Worm (Caenorhabditis elegans) whole organism, young adult: Measurements from ENCODE around the gene ndx-6.
A peak's percentile ranks its signal among the peaks of the same experiment; 100 is the strongest.
"Not testable (repeated sequence)": the region's sequence is repeated elsewhere in the genome, so short reads cannot be mapped to it uniquely, and the experiment has no call there.

Experiments
- B0261.1 ChIP-seq: sonication (generic microtip); optimal IDR thresholded peaks from 2 replicates; lab custom pipeline; 2016; ENCODE audit warnings: mild to moderate bottlenecking, missing genetic modification characterization, moderate library complexity, missing compliant biosample characterization
- C06A6.2 ChIP-seq: fragments of 200-800 bp; sonication (Bioruptor generic); conservative IDR thresholded peaks from 2 replicates; pipeline ENCODE4 v1.3.6; 2022; ENCODE audit warnings: missing genetic modification characterization, missing compliant biosample characterization
- C17E4.6 ChIP-seq: fragments of 200-800 bp; sonication (Bioruptor generic); IDR thresholded peaks from 2 replicates; pipeline ENCODE4 v1.3.6; 2022; ENCODE audit warnings: missing genetic modification reagents, missing genetic modification characterization, missing compliant biosample characterization
- D2030.7 ChIP-seq: fragments of 200-800 bp; sonication (Bioruptor generic); IDR thresholded peaks from 2 replicates; pipeline ENCODE4 v1.3.6; 2022; ENCODE audit warnings: missing genetic modification reagents, missing genetic modification characterization, missing compliant biosample characterization
- F22D6.2 ChIP-seq: sonication (generic microtip); optimal IDR thresholded peaks from 2 replicates; lab custom pipeline; 2016; ENCODE audit warnings: mild to moderate bottlenecking, missing genetic modification characterization, missing compliant biosample characterization
- F33H1.4 ChIP-seq: fragments of 200-800 bp; sonication (Bioruptor generic); IDR thresholded peaks from 2 replicates; pipeline ENCODE4 v1.3.6; 2022; ENCODE audit warnings: missing genetic modification reagents, missing genetic modification characterization, missing compliant biosample characterization
- F37B4.10 ChIP-seq: fragments of 200-800 bp; sonication (Bioruptor generic); IDR thresholded peaks from 2 replicates; pipeline ENCODE4 v1.3.6; 2022; ENCODE audit warnings: missing genetic modification characterization, missing compliant biosample characterization
- F52B5.7 ChIP-seq: sonication (generic microtip); optimal IDR thresholded peaks from 2 replicates; lab custom pipeline; 2016; ENCODE audit warnings: mild to moderate bottlenecking, missing genetic modification characterization, missing compliant biosample characterization
- K11D2.4 ChIP-seq: fragments of 200-800 bp; sonication (Bioruptor generic); IDR thresholded peaks from 2 replicates; pipeline ENCODE4 v1.3.6; 2022; ENCODE audit warnings: missing genetic modification reagents, missing genetic modification characterization, missing compliant biosample characterization
- K12H6.12 ChIP-seq: fragments of 200-800 bp; sonication (Bioruptor generic); optimal IDR thresholded peaks from 2 replicates; lab custom pipeline; 2018; ENCODE audit warnings: mild to moderate bottlenecking, missing genetic modification characterization, missing compliant biosample characterization
- T07F8.4 ChIP-seq: sonication (generic microtip); optimal IDR thresholded peaks from 2 replicates; lab custom pipeline; 2016; ENCODE audit warnings: mild to moderate bottlenecking, missing genetic modification characterization, moderate library complexity, missing compliant biosample characterization
- Y53G8AR.9 ChIP-seq: fragments of 200-800 bp; sonication (Bioruptor generic); conservative IDR thresholded peaks from 2 replicates; pipeline ENCODE4 v1.3.6; 2022; ENCODE audit warnings: missing genetic modification reagents, missing genetic modification characterization, missing compliant biosample characterization
- Y95B8A.8 ChIP-seq: fragments of 200-800 bp; sonication (Bioruptor generic); IDR thresholded peaks from 2 replicates; pipeline ENCODE4 v1.3.6; 2022; ENCODE audit warnings: missing genetic modification reagents, missing genetic modification characterization, missing compliant biosample characterization
- ama-1 ChIP-seq, 3 experiments: fragments of 150-350 bp in 1 of 3; sonication (generic microtip) in 2 of 3; optimal IDR thresholded peaks; 2 replicates each; lab custom pipeline; 2014 to 2018; ENCODE audit warnings: missing biosample characterization in 2 of 3, missing genetic modification characterization in 2 of 3, missing genetic modification reagents in 2 of 3
- attf-6 ChIP-seq: fragments of 200-800 bp; sonication (Bioruptor generic); IDR thresholded peaks from 2 replicates; pipeline ENCODE4 v1.3.6; 2022; ENCODE audit warnings: missing genetic modification reagents, missing genetic modification characterization, missing compliant biosample characterization
- cebp-1 ChIP-seq, 2 experiments: fragments of 200-800 bp in 1 of 2; sonication (Bioruptor generic) in 1 of 2; sonication (generic microtip) in 1 of 2; IDR thresholded peaks in 1 of 2; optimal IDR thresholded peaks in 1 of 2; 2 replicates each; pipeline versions ENCODE4 v1.3.6 to Lab custom; 2017 to 2022; ENCODE audit warnings: missing compliant biosample characterization in 2 of 2, missing genetic modification characterization in 2 of 2, mild to moderate bottlenecking in 1 of 2, missing genetic modification reagents in 1 of 2, moderate library complexity in 1 of 2
- ceh-100 ChIP-seq: fragments of 200-800 bp; sonication (Bioruptor generic); IDR thresholded peaks from 2 replicates; pipeline ENCODE4 v1.3.6; 2022; ENCODE audit warnings: missing genetic modification reagents, missing genetic modification characterization, missing compliant biosample characterization
- ceh-27 ChIP-seq: fragments of 200-800 bp; sonication (Bioruptor generic); optimal IDR thresholded peaks from 2 replicates; lab custom pipeline; 2018; ENCODE audit warnings: mild to moderate bottlenecking, missing genetic modification characterization, moderate library complexity, missing compliant biosample characterization
- chd-7 ChIP-seq: sonication (generic microtip); optimal IDR thresholded peaks from 2 replicates; lab custom pipeline; 2016; ENCODE audit warnings: mild to moderate bottlenecking, missing genetic modification characterization, moderate library complexity, missing compliant biosample characterization
- dox-1 ChIP-seq: fragments of 200-800 bp; sonication (Bioruptor generic); IDR thresholded peaks from 2 replicates; pipeline ENCODE4 v1.3.6; 2022; ENCODE audit warnings: missing genetic modification reagents, missing genetic modification characterization, missing compliant biosample characterization
- egl-18 ChIP-seq: fragments of 200-800 bp; sonication (Bioruptor generic); IDR thresholded peaks from 2 replicates; pipeline ENCODE4 v1.3.6; 2022; ENCODE audit warnings: missing genetic modification reagents, missing genetic modification characterization, missing compliant biosample characterization
- egl-44 ChIP-seq: fragments of 200-800 bp; sonication (Bioruptor generic); IDR thresholded peaks from 2 replicates; pipeline ENCODE4 v1.3.6; 2022; ENCODE audit warnings: missing genetic modification reagents, missing genetic modification characterization, missing compliant biosample characterization
- egrh-3 ChIP-seq: fragments of 200-800 bp; sonication (Bioruptor generic); IDR thresholded peaks from 2 replicates; pipeline ENCODE4 v1.3.6; 2022; ENCODE audit warnings: missing genetic modification reagents, missing genetic modification characterization, missing compliant biosample characterization
- ekl-4 ChIP-seq: fragments of 200-800 bp; sonication (Bioruptor generic); IDR thresholded peaks from 2 replicates; pipeline ENCODE4 v1.3.6; 2022; ENCODE audit warnings: missing genetic modification reagents, missing genetic modification characterization, missing compliant biosample characterization
- gei-17 ChIP-seq: fragments of 200-800 bp; sonication (Bioruptor generic); optimal IDR thresholded peaks from 2 replicates; lab custom pipeline; 2018; ENCODE audit warnings: mild to moderate bottlenecking, missing genetic modification characterization, missing compliant biosample characterization
- hmg-1.2 ChIP-seq: fragments of 200-800 bp; sonication (Bioruptor generic); IDR thresholded peaks from 2 replicates; pipeline ENCODE4 v1.3.6; 2022; ENCODE audit warnings: missing genetic modification reagents, missing genetic modification characterization, missing compliant biosample characterization
- lag-1 ChIP-seq: fragments of 200-800 bp; sonication (Bioruptor generic); IDR thresholded peaks from 2 replicates; pipeline ENCODE4 v1.3.6; 2022; ENCODE audit warnings: missing genetic modification reagents, missing genetic modification characterization, missing compliant biosample characterization
- lin-26 ChIP-seq: fragments of 200-800 bp; sonication (Bioruptor generic); IDR thresholded peaks from 2 replicates; pipeline ENCODE4 v1.3.6; 2022; ENCODE audit warnings: missing genetic modification reagents, missing genetic modification characterization, missing compliant biosample characterization
- madf-10 ChIP-seq: sonication (generic microtip); optimal IDR thresholded peaks from 2 replicates; lab custom pipeline; 2016; ENCODE audit warnings: mild to moderate bottlenecking, missing genetic modification characterization, missing compliant biosample characterization
- madf-3 ChIP-seq: fragments of 200-800 bp; sonication (Bioruptor generic); IDR thresholded peaks from 2 replicates; pipeline ENCODE4 v1.3.6; 2022; ENCODE audit warnings: missing genetic modification reagents, missing genetic modification characterization, missing compliant biosample characterization
- madf-6 ChIP-seq: fragments of 200-800 bp; sonication (Bioruptor generic); IDR thresholded peaks from 2 replicates; pipeline ENCODE4 v1.3.6; 2022; ENCODE audit warnings: missing genetic modification reagents, missing genetic modification characterization, missing compliant biosample characterization
- mcd-1 ChIP-seq: fragments of 200-800 bp; sonication (Bioruptor generic); IDR thresholded peaks from 2 replicates; pipeline ENCODE4 v1.3.6; 2022; ENCODE audit warnings: missing genetic modification reagents, missing genetic modification characterization, missing compliant biosample characterization
- mel-28 ChIP-seq: sonication (generic microtip); optimal IDR thresholded peaks from 2 replicates; lab custom pipeline; 2016; ENCODE audit warnings: borderline replicate concordance, mild to moderate bottlenecking, missing genetic modification characterization, missing compliant biosample characterization
- nfya-1 ChIP-seq: sonication (generic microtip); optimal IDR thresholded peaks from 2 replicates; lab custom pipeline; 2017; ENCODE audit warnings: antibody characterized with exemption, missing compliant biosample characterization, missing genetic modification characterization, borderline replicate concordance; ENCODE audit not compliant: insufficient read depth
- nfyb-1 ChIP-seq: fragments of 200-800 bp; sonication (Bioruptor generic); IDR thresholded peaks from 2 replicates; pipeline ENCODE4 v1.3.6; 2022; ENCODE audit warnings: missing genetic modification reagents, missing genetic modification characterization, missing compliant biosample characterization
- nhr-80 ChIP-seq: sonication (generic microtip); optimal IDR thresholded peaks from 2 replicates; lab custom pipeline; 2016; ENCODE audit warnings: missing genetic modification characterization, missing compliant biosample characterization
- pbrm-1 ChIP-seq: fragments of 200-800 bp; sonication (Bioruptor generic); IDR thresholded peaks from 2 replicates; pipeline ENCODE4 v1.3.6; 2022; ENCODE audit warnings: missing genetic modification reagents, missing genetic modification characterization, missing compliant biosample characterization
- tbp1 ChIP-seq: fragments of 200-800 bp; sonication (Bioruptor generic); optimal IDR thresholded peaks from 2 replicates; lab custom pipeline; 2018; ENCODE audit warnings: mild to moderate bottlenecking, missing genetic modification characterization, missing compliant biosample characterization
- unc-62 ChIP-seq: fragments of 150-350 bp; optimal IDR thresholded peaks from 2 replicates; lab custom pipeline; 2014; ENCODE audit warnings: missing biosample characterization, missing genetic modification reagents, missing genetic modification characterization
- ztf-6 ChIP-seq: fragments of 200-800 bp; sonication (Bioruptor generic); IDR thresholded peaks from 2 replicates; pipeline ENCODE4 v1.3.6; 2022; ENCODE audit warnings: missing genetic modification reagents, missing genetic modification characterization, missing compliant biosample characterization

The ndx-6 gene

DNA sequence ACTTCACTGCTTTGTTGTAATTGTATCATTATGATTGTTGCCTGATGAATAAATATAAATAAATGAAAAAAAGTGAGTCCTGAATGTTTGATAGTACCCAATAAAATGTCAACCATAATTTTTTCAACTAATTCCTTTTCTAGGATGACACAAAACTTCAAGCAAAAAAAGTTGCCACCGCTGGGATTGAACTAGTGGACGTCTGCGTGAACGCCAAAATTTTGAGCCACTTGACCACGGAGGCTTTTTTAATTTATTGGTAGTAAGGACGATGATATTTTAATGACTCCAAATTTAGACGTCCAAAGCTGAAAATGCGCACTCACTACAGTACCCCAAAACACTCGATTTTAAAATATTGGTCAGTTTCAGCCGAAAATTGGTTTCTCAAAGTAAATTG lies 36.0 kb downstream of the ndx-6 start (continued):
- TF ChIP-seq madf-10 (tag; lab: Kevin White, UChicago) (peak; percentile 28), madf-6 (GFP tag; lab: Robert Waterston, UW) (peak; percentile 72), nhr-80 (tag; lab: Kevin White, UChicago) (no peak), attf-6 (GFP tag; lab: Robert Waterston, UW) (peak; percentile 69), F52B5.7 (peak; percentile 92), K12H6.12 (tag; lab: Kevin White, UChicago) (no peak), F37B4.10 (0 out of 2 replicates have a peak, but pooled peaks have one; percentile 66), lag-1 (GFP tag; lab: Robert Waterston, UW) (no peak), tbp1 (peak; percentile 91), C06A6.2 (GFP tag; lab: Robert Waterston, UW) (peak; percentile 50; the same call in 1 of the 2 replicates), chd-7 (peak; percentile 76)

DNA sequence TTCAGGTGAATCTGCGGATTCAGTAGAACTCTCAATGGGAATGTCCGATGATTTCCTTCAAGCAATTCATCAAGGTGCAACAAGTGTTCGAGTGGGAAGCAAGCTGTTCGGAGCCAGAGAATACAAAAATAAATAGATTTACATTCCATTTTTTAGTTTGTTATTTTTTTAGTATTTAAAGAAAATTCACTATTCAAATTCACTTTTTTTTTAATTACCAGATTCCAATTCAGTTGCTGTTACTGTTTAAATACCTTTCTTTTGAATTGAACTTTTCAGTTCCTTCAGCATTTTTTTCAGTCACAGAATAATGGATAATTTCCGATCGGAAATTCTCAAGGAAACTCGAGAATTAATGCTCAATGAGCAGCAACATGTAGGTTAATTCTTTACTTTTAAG lies 37.9 kb downstream of the ndx-6 start, which contains the start of gene F09E5.7:
Gene F09E5.7, plus strand, starts transcription at position 301 of the 400 bp plus-strand sequence.
- no peak for TF ChIP-seq ztf-6
- TF ChIP-seq ama-1 (optimal IDR thresholded peaks at IDR 0.05; lab: Kevin White, UChicago), result no peak
- TF ChIP-seq ama-1 (GFP tag; optimal IDR thresholded peaks at IDR 0.05; lab: Kevin White, UChicago), result no peak
- TF ChIP-seq nfya-1 (tag; lab: Kevin White, UChicago), result no peak
- no peak for TF ChIP-seq madf-3 (GFP tag; lab: Robert Waterston, UW)
- no peak for TF ChIP-seq gei-17 (GFP tag; lab: Kevin White, UChicago)
- TF ChIP-seq egl-18 (GFP tag; lab: Robert Waterston, UW), result no peak
- TF ChIP-seq egl-44 (GFP tag; lab: Robert Waterston, UW), result no peak
- TF ChIP-seq ceh-27 (GFP tag; lab: Kevin White, UChicago), result no peak
- no peak for TF ChIP-seq B0261.1 (tag; lab: Kevin White, UChicago)
- TF ChIP-seq dox-1 (GFP tag; lab: Robert Waterston, UW), result no peak
- TF ChIP-seq Y95B8A.8 (GFP tag; lab: Robert Waterston, UW), result no peak
- TF ChIP-seq unc-62, result no peak
- TF ChIP-seq T07F8.4 (tag; lab: Kevin White, UChicago), result no peak
- no peak for TF ChIP-seq F22D6.2 (tag; lab: Kevin White, UChicago)
- no peak for TF ChIP-seq mel-28 (tag; lab: Kevin White, UChicago)

DNA sequence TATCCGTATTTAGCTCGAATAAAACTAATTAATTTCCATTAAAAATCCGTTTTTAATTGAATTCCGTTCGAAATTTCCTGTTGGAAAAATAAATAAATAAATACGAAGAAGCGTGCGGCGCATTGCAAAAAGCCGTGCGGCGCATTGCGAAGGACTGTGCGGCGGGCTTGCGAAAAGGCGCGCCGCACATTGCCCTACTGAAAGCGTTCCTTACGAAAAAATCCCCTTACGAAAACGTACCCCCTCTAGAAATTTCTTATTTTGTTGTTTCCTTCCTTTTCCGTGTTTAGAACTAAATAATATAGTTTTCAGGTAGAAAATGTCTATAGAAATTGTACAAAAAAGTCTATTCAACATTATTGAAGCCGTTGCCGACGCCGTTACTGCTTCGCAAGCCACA lies 39.3 kb downstream of the ndx-6 start, which contains the start of gene F09E5.8:
Gene F09E5.8, plus strand, starts transcription at position 313 of the 400 bp plus-strand sequence.
- TF ChIP-seq Y53G8AR.9 (GFP tag; lab: Robert Waterston, UW) (0 out of 2 replicates have a peak, but pooled peaks have one; percentile 41), ekl-4 (GFP tag; lab: Robert Waterston, UW) (peak; percentile 52; the same call in 1 of the 2 replicates), ceh-100 (peak; percentile 83), lin-26 (GFP tag; lab: Robert Waterston, UW) (0 out of 2 replicates have a peak, but pooled peaks have one; percentile 35), F33H1.4 (peak; percentile 19; the same call in 1 of the 2 replicates), C17E4.6 (GFP tag; lab: Robert Waterston, UW) (peak; percentile 62; the same call in 1 of the 2 replicates), D2030.7 (peak; percentile 60), hmg-1.2 (peak; percentile 44; the same call in 1 of the 2 replicates), egrh-3 (GFP tag; lab: Robert Waterston, UW) (peak; percentile 42), cebp-1 (GFP tag; IDR thresholded peaks at IDR 0.05; lab: Robert Waterston, UW) (peak; percentile 24; the same call in 1 of the 2 replicates), mcd-1 (GFP tag; lab: Robert Waterston, UW) (peak; percentile 83), C06A6.2 (GFP tag; lab: Robert Waterston, UW) (peak; percentile 97), dox-1 (GFP tag; lab: Robert Waterston, UW) (peak; percentile 93), pbrm-1 (peak; percentile 68; the same call in 1 of the 2 replicates), madf-6 (GFP tag; lab: Robert Waterston, UW) (peak; percentile 30; the same call in 1 of the 2 replicates), nfyb-1 (GFP tag; lab: Robert Waterston, UW) (peak; percentile 72; the same call in 1 of the 2 replicates), K11D2.4 (GFP tag; lab: Robert Waterston, UW) (peak; percentile 12; the same call in 1 of the 2 replicates)
- not testable (repeated sequence) for TF ChIP-seq cebp-1 (tag; optimal IDR thresholded peaks at IDR 0.05; lab: Kevin White, UChicago)
- TF ChIP-seq, all 124 proteins: peak for 17; not testable (repeated sequence) for 107
